Worm (Caenorhabditis elegans) whole organism, L4/young adult: Measurements from ENCODE around the gene tag-335.

Experiments used
- dao-5 ChIP-seq: sonication (generic microtip); optimal IDR thresholded peaks from 2 replicates; lab custom pipeline; 2016; ENCODE audit warnings: missing genotype, missing genetic modification characterization, moderate library complexity, missing compliant biosample characterization
- him-1 ChIP-seq: sonication (generic microtip); optimal IDR thresholded peaks from 2 replicates; lab custom pipeline; 2016; ENCODE audit warnings: missing genotype, missing genetic modification reagents, missing genetic modification characterization, missing compliant biosample characterization

- TF ChIP-seq him-1 (no peak), dao-5 (tag; lab: Kevin White, UChicago) (no peak)
Observed at ce11 chrIV:12282873-12283272, 4.5 kb upstream of the tag-335 start, which contains the start of gene hpo-12.
